Fruit fly (Drosophila melanogaster) whole organism: ENCODE measurements around the gene Tsp2A.

ENCODE experiments used
- CG8478 ChIP-seq: fragments of >200 bp; optimal IDR thresholded peaks from 2 replicates; lab custom pipeline; 2018; ENCODE audit warnings: inconsistent platforms
- Dll ChIP-seq: fragments of >200 bp; optimal IDR thresholded peaks from 2 replicates; lab custom pipeline; 2017
- EcR ChIP-seq, 2 experiments: fragments of >200 bp; optimal IDR thresholded peaks; 2 replicates each; lab custom pipeline; 2017; ENCODE audit warnings: missing biosample characterization in 2 of 2, missing genetic modification characterization in 2 of 2, missing genetic modification reagents in 2 of 2
- pan ChIP-seq: fragments of >200 bp; optimal IDR thresholded peaks from 2 replicates; lab custom pipeline; 2017
- psq ChIP-seq: fragments of >200 bp; optimal IDR thresholded peaks from 2 replicates; lab custom pipeline; 2017
- usp ChIP-seq: fragments of >200 bp; optimal IDR thresholded peaks from 2 replicates; lab custom pipeline; 2017; ENCODE audit warnings: missing biosample characterization, missing genetic modification characterization, mixed read lengths

- TF ChIP-seq Dll (no peak), psq (lab: Kevin White, UChicago) (no peak), pan (lab: Kevin White, UChicago) (no peak), CG8478 (lab: Kevin White, UChicago) (no peak), usp (no peak), EcR (GFP tag; optimal IDR thresholded peaks at IDR 0.05; lab: Kevin White, UChicago) (no peak)
Observed at dm6 chrX:1337998-1338397, 8.4 kb upstream of the Tsp2A start.
